Fruit fly (Drosophila melanogaster) whole organism, pupa: Measurements from ENCODE around the gene CG11398.

Experiments
- CG12605 ChIP-seq: fragments of 200-800 bp; sonication (Bioruptor generic); IDR thresholded peaks from 2 replicates; pipeline ENCODE4 v1.3.6; 2022; ENCODE audit warnings: missing biosample characterization, missing genetic modification characterization
- CG13204 ChIP-seq: fragments of 200-800 bp; sonication (Bioruptor generic); optimal IDR thresholded peaks from 2 replicates; lab custom pipeline; 2018; ENCODE audit warnings: missing biosample characterization, mild to moderate bottlenecking, missing genetic modification characterization, moderate library complexity
- CG15710 ChIP-seq: fragments of 200-800 bp; sonication (Bioruptor generic); optimal IDR thresholded peaks from 2 replicates; lab custom pipeline; 2018; ENCODE audit warnings: missing biosample characterization, mild to moderate bottlenecking, missing genetic modification characterization, moderate library complexity
- CG8301 ChIP-seq: fragments of 200-800 bp; sonication (Bioruptor generic); optimal IDR thresholded peaks from 2 replicates; lab custom pipeline; 2018; ENCODE audit warnings: missing biosample characterization, mild to moderate bottlenecking, missing genetic modification characterization
- D1 ChIP-seq: fragments of 200-800 bp; sonication (Bioruptor generic); optimal IDR thresholded peaks from 2 replicates; lab custom pipeline; 2018; ENCODE audit warnings: missing biosample characterization, mild to moderate bottlenecking, missing genetic modification characterization, moderate library complexity
- EcR ChIP-seq: fragments of 200-800 bp; sonication (Bioruptor generic); optimal IDR thresholded peaks from 3 replicates; lab custom pipeline; 2019; ENCODE audit warnings: missing biosample characterization, missing genetic modification characterization, mild to moderate bottlenecking, moderate library complexity, missing genetic modification reagents
- gl ChIP-seq: fragments of 200-800 bp; sonication (Bioruptor generic); optimal IDR thresholded peaks from 2 replicates; lab custom pipeline; 2018; ENCODE audit warnings: missing biosample characterization, mild to moderate bottlenecking, missing genetic modification characterization

- TF ChIP-seq gl (no peak), EcR (no peak), CG8301 (tag; lab: Kevin White, UChicago) (no peak), D1 (tag; lab: Kevin White, UChicago) (no peak), CG12605 (GFP tag; lab: Robert Waterston, UW) (no peak), CG13204 (no peak), CG15710 (no peak)
These were observed 11.5 kb downstream of the CG11398 start, which contains the start of gene CG11381 for dm6 chrX:1203477-1203876.
